Worm (Caenorhabditis elegans): ENCODE data around the gene T02D1.8.

ce11 chrIV:17432223-17432826 is 45.0 kb upstream of the T02D1.8 start:
- no peak for TF ChIP-seq W03F9.2 (tag; optimal IDR thresholded peaks at IDR 0.05)
- no peak for TF ChIP-seq him-1 (tag; optimal IDR thresholded peaks at IDR 0.05)
